Fruit fly (Drosophila melanogaster) whole organism, embryonic: ENCODE measurements around the gene CG14339.

ENCODE experiments used
- CG1024 ChIP-seq: fragments of 200-800 bp; sonication (Bioruptor generic); IDR thresholded peaks from 2 replicates; pipeline ENCODE4 v1.3.6; 2022; ENCODE audit warnings: missing biosample characterization, missing genetic modification characterization
- CG10274 ChIP-seq: fragments of 200-800 bp; sonication (Bioruptor generic); optimal IDR thresholded peaks from 3 replicates; lab custom pipeline; 2017; ENCODE audit warnings: missing biosample characterization, mild to moderate bottlenecking, missing genetic modification characterization
- CG10543 ChIP-seq: fragments of 200-800 bp; sonication (Bioruptor generic); optimal IDR thresholded peaks from 3 replicates; lab custom pipeline; 2017; ENCODE audit warnings: missing biosample characterization, mild to moderate bottlenecking, missing genetic modification characterization, moderate library complexity
- CG11085 ChIP-seq: fragments of 200-800 bp; sonication (Bioruptor generic); IDR thresholded peaks from 2 replicates; pipeline ENCODE4 v1.3.6; 2022; ENCODE audit warnings: missing biosample characterization, missing genetic modification characterization
- CG11696 ChIP-seq: fragments of 200-800 bp; sonication (Bioruptor generic); IDR thresholded peaks from 2 replicates; pipeline ENCODE4 v1.3.6; 2022; ENCODE audit warnings: missing biosample characterization, missing genetic modification characterization
- CG12299 ChIP-seq: fragments of 200-800 bp; sonication (Bioruptor generic); optimal IDR thresholded peaks from 2 replicates; lab custom pipeline; 2018; ENCODE audit warnings: missing biosample characterization, mild to moderate bottlenecking, missing genetic modification characterization
- CG12391 ChIP-seq: fragments of 200-800 bp; sonication (Bioruptor generic); optimal IDR thresholded peaks from 3 replicates; lab custom pipeline; 2018; ENCODE audit warnings: missing biosample characterization, mild to moderate bottlenecking, missing genetic modification characterization, moderate library complexity
- CG12769 ChIP-seq: fragments of 200-800 bp; sonication (Bioruptor generic); optimal IDR thresholded peaks from 2 replicates; lab custom pipeline; 2019; ENCODE audit warnings: missing biosample characterization, mild to moderate bottlenecking, missing genetic modification characterization, moderate library complexity
- CG15479 ChIP-seq: fragments of 200-800 bp; sonication (Bioruptor generic); optimal IDR thresholded peaks from 3 replicates; lab custom pipeline; 2019; ENCODE audit warnings: missing biosample characterization, mild to moderate bottlenecking, missing genetic modification characterization, moderate library complexity
- CG1603 ChIP-seq: fragments of 200-800 bp; sonication (Bioruptor generic); optimal IDR thresholded peaks from 2 replicates; lab custom pipeline; 2019; ENCODE audit warnings: missing biosample characterization, mild to moderate bottlenecking, missing genetic modification characterization, moderate library complexity
- CG17328 ChIP-seq: fragments of 200-800 bp; sonication (Bioruptor generic); IDR thresholded peaks from 2 replicates; pipeline ENCODE4 v1.3.6; 2022; ENCODE audit warnings: missing biosample characterization, missing genetic modification characterization
- CG17802 ChIP-seq: fragments of 200-800 bp; sonication (Bioruptor generic); optimal IDR thresholded peaks from 2 replicates; lab custom pipeline; 2018; ENCODE audit warnings: missing biosample characterization, mild to moderate bottlenecking, missing genetic modification characterization, moderate library complexity
- CG17912 ChIP-seq: fragments of 200-800 bp; sonication (Bioruptor generic); optimal IDR thresholded peaks from 2 replicates; lab custom pipeline; 2018; ENCODE audit warnings: missing biosample characterization, mild to moderate bottlenecking, missing genetic modification characterization
- CG18599 ChIP-seq: fragments of 200-800 bp; sonication (Bioruptor generic); optimal IDR thresholded peaks from 3 replicates; lab custom pipeline; 2017; ENCODE audit warnings: missing biosample characterization, missing genetic modification characterization, mild to moderate bottlenecking, moderate library complexity, missing genetic modification reagents
- CG2116 ChIP-seq: fragments of 200-800 bp; sonication (Bioruptor generic); optimal IDR thresholded peaks from 3 replicates; lab custom pipeline; 2018; ENCODE audit warnings: missing biosample characterization, mild to moderate bottlenecking, missing genetic modification characterization
- CG2120 ChIP-seq: fragments of 200-800 bp; sonication (Bioruptor generic); optimal IDR thresholded peaks from 3 replicates; lab custom pipeline; 2016; ENCODE audit warnings: missing biosample characterization, missing genetic modification characterization
- CG30020 ChIP-seq: fragments of 200-800 bp; optimal IDR thresholded peaks from 2 replicates; lab custom pipeline; 2019; ENCODE audit warnings: missing biosample characterization, mild to moderate bottlenecking, missing genetic modification characterization, moderate library complexity
- CG31224 ChIP-seq: fragments of 200-800 bp; sonication (Bioruptor generic); IDR thresholded peaks from 2 replicates; pipeline ENCODE4 v1.3.6; 2022; ENCODE audit warnings: missing biosample characterization, missing genetic modification characterization
- CG33557 ChIP-seq: fragments of 200-800 bp; sonication (Bioruptor generic); optimal IDR thresholded peaks from 2 replicates; lab custom pipeline; 2019; ENCODE audit warnings: missing biosample characterization, mild to moderate bottlenecking, missing genetic modification characterization, moderate library complexity
- CG34376 ChIP-seq: fragments of 200-800 bp; sonication (Bioruptor generic); optimal IDR thresholded peaks from 2 replicates; lab custom pipeline; 2018; ENCODE audit warnings: missing biosample characterization, mild to moderate bottlenecking, missing genetic modification characterization
- CG6254 ChIP-seq: fragments of 200-800 bp; sonication (Bioruptor generic); optimal IDR thresholded peaks from 3 replicates; lab custom pipeline; 2017; ENCODE audit warnings: mild to moderate bottlenecking, missing biosample characterization, missing genetic modification reagents, missing genetic modification characterization
- CG8765 ChIP-seq: fragments of 200-800 bp; sonication (Bioruptor generic); IDR thresholded peaks from 2 replicates; pipeline ENCODE4 v1.3.6; 2022; ENCODE audit warnings: missing biosample characterization, missing genetic modification characterization
- CG9727 ChIP-seq: fragments of 200-800 bp; sonication (Bioruptor generic); optimal IDR thresholded peaks from 3 replicates; lab custom pipeline; 2017; ENCODE audit warnings: missing biosample characterization, mild to moderate bottlenecking, missing genetic modification characterization
- CG9797 ChIP-seq: fragments of 200-800 bp; sonication (Bioruptor generic); optimal IDR thresholded peaks from 3 replicates; lab custom pipeline; 2018; ENCODE audit warnings: missing biosample characterization, mild to moderate bottlenecking, missing genetic modification characterization
- Camta ChIP-seq: fragments of 200-800 bp; sonication (Bioruptor generic); optimal IDR thresholded peaks from 2 replicates; lab custom pipeline; 2016; ENCODE audit warnings: missing biosample characterization, missing genetic modification characterization
- D19B ChIP-seq: fragments of 200-800 bp; sonication (Bioruptor generic); optimal IDR thresholded peaks from 2 replicates; lab custom pipeline; 2017; ENCODE audit warnings: missing biosample characterization, mild to moderate bottlenecking, missing genetic modification characterization
- Elba2 ChIP-seq: fragments of 200-800 bp; sonication (Bioruptor generic); optimal IDR thresholded peaks from 3 replicates; lab custom pipeline; 2016; ENCODE audit warnings: missing biosample characterization, missing genetic modification characterization
- Hmr ChIP-seq: fragments of 200-800 bp; sonication (Bioruptor generic); optimal IDR thresholded peaks from 3 replicates; lab custom pipeline; 2017; ENCODE audit warnings: mild to moderate bottlenecking, missing biosample characterization, missing genetic modification reagents, missing genetic modification characterization
- Jarid2 ChIP-seq: fragments of 200-800 bp; sonication (Bioruptor generic); optimal IDR thresholded peaks from 3 replicates; lab custom pipeline; 2017; ENCODE audit warnings: mild to moderate bottlenecking, missing biosample characterization, missing genetic modification reagents, missing genetic modification characterization
- Med ChIP-seq: fragments of 200-800 bp; sonication (Bioruptor generic); peaks from one replicate; lab custom pipeline; 2016; ENCODE audit warnings: missing biosample characterization, missing genetic modification characterization, mild to moderate bottlenecking, inconsistent platforms, moderate library complexity
- NFAT ChIP-seq: fragments of 200-800 bp; sonication (Bioruptor generic); IDR thresholded peaks from 2 replicates; pipeline ENCODE4 v1.3.6; 2022; ENCODE audit warnings: missing biosample characterization, missing genetic modification characterization
- PHDP ChIP-seq: fragments of 200-800 bp; sonication (Bioruptor generic); optimal IDR thresholded peaks from 3 replicates; lab custom pipeline; 2018; ENCODE audit warnings: missing biosample characterization, mild to moderate bottlenecking, missing genetic modification characterization, moderate library complexity
- Pdp1 ChIP-seq, 2 experiments: fragments of 200-800 bp; sonication (Bioruptor generic); optimal IDR thresholded peaks; 3 replicates each; lab custom pipeline; 2016; ENCODE audit warnings: missing biosample characterization in 2 of 2, missing genetic modification characterization in 2 of 2, mild to moderate bottlenecking in 1 of 2, moderate library complexity in 1 of 2
- Rfx ChIP-seq: fragments of 200-800 bp; sonication (Bioruptor generic); IDR thresholded peaks from 2 replicates; pipeline ENCODE4 v1.3.6; 2022; ENCODE audit warnings: missing biosample characterization, missing genetic modification characterization
- Six4 ChIP-seq: fragments of 200-800 bp; sonication (Bioruptor generic); optimal IDR thresholded peaks from 2 replicates; lab custom pipeline; 2016; ENCODE audit warnings: missing biosample characterization, missing genetic modification characterization
- Ssrp ChIP-seq: fragments of 200-800 bp; sonication (Bioruptor generic); optimal IDR thresholded peaks from 2 replicates; lab custom pipeline; 2018; ENCODE audit warnings: missing biosample characterization, mild to moderate bottlenecking, missing genetic modification characterization, moderate library complexity
- bowl ChIP-seq: fragments of 200-800 bp; sonication (Bioruptor generic); IDR thresholded peaks from 2 replicates; pipeline ENCODE4 v1.3.6; 2022; ENCODE audit warnings: missing biosample characterization, missing genetic modification characterization
- bsh ChIP-seq, 2 experiments: fragments of 200-800 bp; sonication (Bioruptor generic); optimal IDR thresholded peaks; 2 replicates each; lab custom pipeline; 2017 to 2018; ENCODE audit warnings: mild to moderate bottlenecking in 2 of 2, missing biosample characterization in 2 of 2, missing genetic modification characterization in 2 of 2, moderate library complexity in 1 of 2
- crc ChIP-seq: fragments of 200-800 bp; sonication (Bioruptor generic); optimal IDR thresholded peaks from 2 replicates; lab custom pipeline; 2016; ENCODE audit warnings: missing biosample characterization, missing genetic modification characterization
- hkb ChIP-seq, 2 experiments: fragments of 200-800 bp in 1 of 2; fragments of >200 bp in 1 of 2; sonication (Bioruptor generic) in 1 of 2; IDR thresholded peaks in 1 of 2; optimal IDR thresholded peaks in 1 of 2; 2 replicates each; pipeline versions ENCODE4 v1.3.6 to Lab custom; 2017 to 2022; ENCODE audit warnings: missing biosample characterization in 1 of 2, missing genetic modification characterization in 1 of 2
- luna ChIP-seq: fragments of 200-800 bp; sonication (Bioruptor generic); optimal IDR thresholded peaks from 2 replicates; lab custom pipeline; 2016; ENCODE audit warnings: missing biosample characterization, missing genetic modification characterization
- nerfin-2 ChIP-seq: fragments of 200-800 bp; sonication (Bioruptor generic); IDR thresholded peaks from 2 replicates; pipeline ENCODE4 v1.3.6; 2022; ENCODE audit warnings: missing biosample characterization, missing genetic modification characterization; ENCODE audit not compliant: partially characterized antibody
- odd ChIP-seq: fragments of 200-800 bp; sonication (Bioruptor generic); optimal IDR thresholded peaks from 2 replicates; lab custom pipeline; 2017; ENCODE audit warnings: missing biosample characterization, mild to moderate bottlenecking, missing genetic modification characterization
- onecut ChIP-seq: fragments of 200-800 bp; sonication (Bioruptor generic); IDR thresholded peaks from 2 replicates; pipeline ENCODE4 v1.3.6; 2022; ENCODE audit warnings: missing biosample characterization, missing genetic modification characterization
- pros ChIP-seq: fragments of 200-800 bp; sonication (Bioruptor generic); optimal IDR thresholded peaks from 3 replicates; lab custom pipeline; 2019; ENCODE audit warnings: missing biosample characterization, mild to moderate bottlenecking, missing genetic modification characterization, moderate library complexity
- pum ChIP-seq: fragments of 200-800 bp; sonication (Bioruptor generic); optimal IDR thresholded peaks from 2 replicates; lab custom pipeline; 2016; ENCODE audit warnings: missing biosample characterization, missing genetic modification characterization
- rib ChIP-seq: fragments of 200-800 bp; sonication (Bioruptor generic); IDR thresholded peaks from 2 replicates; pipeline ENCODE4 v1.3.6; 2022; ENCODE audit warnings: missing biosample characterization, missing genetic modification characterization
- sens-2 ChIP-seq: fragments of 200-800 bp; sonication (Bioruptor generic); IDR thresholded peaks from 2 replicates; pipeline ENCODE4 v1.3.6; 2022; ENCODE audit warnings: missing biosample characterization, missing genetic modification characterization
- sqz ChIP-seq: fragments of 200-800 bp; sonication (Bioruptor generic); optimal IDR thresholded peaks from 3 replicates; lab custom pipeline; 2018; ENCODE audit warnings: missing biosample characterization, mild to moderate bottlenecking, missing genetic modification characterization
- stc ChIP-seq: fragments of 200-800 bp; sonication (Bioruptor generic); IDR thresholded peaks from 2 replicates; pipeline ENCODE4 v1.3.6; 2022; ENCODE audit warnings: missing biosample characterization, missing genetic modification characterization
- twi ChIP-seq: fragments of 200-800 bp; optimal IDR thresholded peaks from 2 replicates; lab custom pipeline; 2019; ENCODE audit warnings: missing biosample characterization, mild to moderate bottlenecking, missing genetic modification characterization, moderate library complexity

CG14339 gene

dm6 chr2L:1091675-1092074 is 16.7 kb upstream of the CG14339 start (continued):
- no peak for TF ChIP-seq Camta
- no peak for TF ChIP-seq Six4 (GFP tag; lab: Kevin White, UChicago)
- no peak for TF ChIP-seq CG12769 (tag; lab: Kevin White, UChicago)
- TF ChIP-seq pros (GFP tag; lab: Kevin White, UChicago), result no peak
- no peak for TF ChIP-seq luna (GFP tag; lab: Kevin White, UChicago)
- TF ChIP-seq rib (GFP tag; lab: Robert Waterston, UW), result no peak
- TF ChIP-seq CG1603 (tag; lab: Kevin White, UChicago), result peak; percentile 9
- TF ChIP-seq CG2116 (GFP tag; lab: Kevin White, UChicago), result no peak
- TF ChIP-seq Rfx (GFP tag; lab: Robert Waterston, UW), result peak; percentile 20; the same call in 1 of the 2 replicates
- no peak for TF ChIP-seq sqz (GFP tag; lab: Kevin White, UChicago)
- TF ChIP-seq CG6254 (GFP tag; lab: Kevin White, UChicago), result no peak
- TF ChIP-seq D19B (GFP tag; lab: Kevin White, UChicago), result no peak
- TF ChIP-seq CG34376 (GFP tag; lab: Kevin White, UChicago), result no peak
- TF ChIP-seq CG31224 (GFP tag; lab: Robert Waterston, UW), result no peak
- TF ChIP-seq CG9797 (GFP tag; lab: Kevin White, UChicago), result no peak
- TF ChIP-seq NFAT (GFP tag; lab: Robert Waterston, UW), result peak; percentile 28; the same call in 1 of the 2 replicates
- no peak for TF ChIP-seq nerfin-2 (GFP tag; lab: Robert Waterston, UW)
- TF ChIP-seq CG18599 (GFP tag; lab: Kevin White, UChicago), result peak; percentile 28
- TF ChIP-seq CG1024 (GFP tag; lab: Robert Waterston, UW), result no peak
- no peak for TF ChIP-seq CG11085 (GFP tag; lab: Robert Waterston, UW)
- no peak for TF ChIP-seq CG17912 (GFP tag; lab: Kevin White, UChicago)
- peak; percentile 38 for TF ChIP-seq CG2120 (GFP tag; lab: Kevin White, UChicago)
- peak; percentile 70 for TF ChIP-seq Med (GFP tag; lab: Kevin White, UChicago)
- TF ChIP-seq Hmr (GFP tag; lab: Kevin White, UChicago), result no peak
- TF ChIP-seq onecut (GFP tag; lab: Robert Waterston, UW), result no peak
- TF ChIP-seq odd (GFP tag; lab: Kevin White, UChicago), result no peak
- TF ChIP-seq CG11696, result no peak
- no peak for TF ChIP-seq Ssrp (tag; lab: Kevin White, UChicago)
- TF ChIP-seq CG30020 (tag; lab: Kevin White, UChicago), result no peak
- TF ChIP-seq CG33557 (GFP tag; lab: Kevin White, UChicago), result no peak
- TF ChIP-seq CG12391 (tag; lab: Kevin White, UChicago), result no peak
- no peak for TF ChIP-seq CG10274 (GFP tag; lab: Kevin White, UChicago)
- no peak for TF ChIP-seq CG8765
- TF ChIP-seq CG9727 (GFP tag; lab: Kevin White, UChicago), result no peak
- no peak for TF ChIP-seq CG10543 (GFP tag; lab: Kevin White, UChicago)
- TF ChIP-seq CG15479 (GFP tag; lab: Kevin White, UChicago), result no peak
- TF ChIP-seq sens-2 (GFP tag; lab: Robert Waterston, UW), result no peak
- TF ChIP-seq stc (GFP tag; lab: Robert Waterston, UW), result no peak
- TF ChIP-seq CG17328 (GFP tag; lab: Robert Waterston, UW), result 0 out of 2 replicates have a peak, but pooled peaks have one; percentile 13
- TF ChIP-seq Elba2 (GFP tag; lab: Kevin White, UChicago), result no peak
- TF ChIP-seq PHDP, result no peak
- no peak for TF ChIP-seq twi (tag; lab: Kevin White, UChicago)
- TF ChIP-seq CG17802 (tag; lab: Kevin White, UChicago), result no peak
- no peak for TF ChIP-seq hkb (optimal IDR thresholded peaks at IDR 0.05; lab: Kevin White, UChicago)
- no peak for TF ChIP-seq hkb (GFP tag; IDR thresholded peaks at IDR 0.05; lab: Robert Waterston, UW)
- no peak for TF ChIP-seq CG12299 (tag; lab: Kevin White, UChicago)
- no peak for TF ChIP-seq crc (GFP tag; lab: Kevin White, UChicago)
- TF ChIP-seq bsh (GFP tag; optimal IDR thresholded peaks at IDR 0.05; lab: Kevin White, UChicago), result no peak
- TF ChIP-seq Jarid2, result no peak
- no peak for TF ChIP-seq pum (GFP tag; lab: Kevin White, UChicago)
- TF ChIP-seq Pdp1 (GFP tag; optimal IDR thresholded peaks at IDR 0.05; lab: Kevin White, UChicago), result no peak
- TF ChIP-seq bowl, result no peak
